Worm (Caenorhabditis elegans) whole organism, L3 larva: ENCODE results near the gene prx-10.
A peak's percentile ranks its signal among the peaks of the same experiment; 100 is the strongest.

Experiments
- R02D3.7 ChIP-seq: fragments of 150-350 bp; optimal IDR thresholded peaks from 2 replicates; lab custom pipeline; 2014; ENCODE audit warnings: missing biosample characterization, missing genetic modification characterization
- ZK546.5 ChIP-seq: sonication (generic microtip); optimal IDR thresholded peaks from 2 replicates; lab custom pipeline; 2017; ENCODE audit warnings: missing biosample characterization, missing genetic modification characterization
- aly-2 ChIP-seq: fragments of 150-350 bp; optimal IDR thresholded peaks from 2 replicates; lab custom pipeline; 2014; ENCODE audit warnings: missing biosample characterization, missing genetic modification characterization
- ama-1 ChIP-seq: fragments of 150-350 bp; optimal IDR thresholded peaks from 2 replicates; lab custom pipeline; 2018
- ceh-16 ChIP-seq: sonication (generic microtip); optimal IDR thresholded peaks from 2 replicates; lab custom pipeline; 2017; ENCODE audit warnings: missing biosample characterization, missing genetic modification characterization
- ceh-28 ChIP-seq: fragments of 150-350 bp; optimal IDR thresholded peaks from 2 replicates; lab custom pipeline; 2014; ENCODE audit warnings: missing biosample characterization, missing genetic modification reagents, missing genetic modification characterization
- ceh-82 ChIP-seq: fragments of 150-350 bp; optimal IDR thresholded peaks from 2 replicates; lab custom pipeline; 2014; ENCODE audit warnings: missing biosample characterization, missing genetic modification characterization
- ceh-9 ChIP-seq: sonication (generic microtip); optimal IDR thresholded peaks from 2 replicates; lab custom pipeline; 2018; ENCODE audit warnings: missing biosample characterization, missing genetic modification characterization
- egl-5 ChIP-seq: fragments of 150-350 bp; optimal IDR thresholded peaks from 2 replicates; lab custom pipeline; 2017; ENCODE audit warnings: missing biosample characterization, missing genetic modification reagents, missing genetic modification characterization, inconsistent platforms
- elt-1 ChIP-seq: fragments of 150-350 bp; optimal IDR thresholded peaks from 2 replicates; lab custom pipeline; 2014; ENCODE audit warnings: missing biosample characterization, missing genetic modification characterization
- elt-2 ChIP-seq: sonication (generic microtip); optimal IDR thresholded peaks from 2 replicates; lab custom pipeline; 2016; ENCODE audit warnings: missing genetic modification reagents, mild to moderate bottlenecking, missing genetic modification characterization, missing compliant biosample characterization
- eor-1 ChIP-seq, 2 experiments: fragments of 150-350 bp; optimal IDR thresholded peaks; 2 replicates each; lab custom pipeline; 2014 to 2018; ENCODE audit warnings: missing biosample characterization in 2 of 2, missing genetic modification characterization in 2 of 2
- fos-1 ChIP-seq: fragments of 150-350 bp; optimal IDR thresholded peaks from 2 replicates; lab custom pipeline; 2014; ENCODE audit warnings: missing biosample characterization, missing genetic modification characterization
- hmg-11 ChIP-seq: sonication (generic microtip); optimal IDR thresholded peaks from 2 replicates; lab custom pipeline; 2016; ENCODE audit warnings: missing genetic modification characterization, missing compliant biosample characterization
- jun-1 ChIP-seq: fragments of 150-350 bp; optimal IDR thresholded peaks from 2 replicates; lab custom pipeline; 2014; ENCODE audit warnings: missing biosample characterization, missing genetic modification reagents, missing genetic modification characterization
- lin-15B ChIP-seq: fragments of 150-350 bp; optimal IDR thresholded peaks from 2 replicates; lab custom pipeline; 2014; ENCODE audit warnings: missing biosample characterization, missing genetic modification characterization
- lin-39 ChIP-seq: fragments of 150-350 bp; optimal IDR thresholded peaks from 2 replicates; lab custom pipeline; 2018; ENCODE audit warnings: missing biosample characterization, missing genetic modification reagents, missing genetic modification characterization
- lsy-12 ChIP-seq: sonication (generic microtip); optimal IDR thresholded peaks from 2 replicates; lab custom pipeline; 2016; ENCODE audit warnings: mild to moderate bottlenecking, missing genetic modification characterization, missing compliant biosample characterization
- mdl-1 ChIP-seq: fragments of 150-350 bp; optimal IDR thresholded peaks from 2 replicates; lab custom pipeline; 2014; ENCODE audit warnings: missing biosample characterization, missing genetic modification characterization
- mml-1 ChIP-seq: fragments of 150-350 bp; sonication (generic microtip); optimal IDR thresholded peaks from 3 replicates; lab custom pipeline; 2014; ENCODE audit warnings: missing biosample characterization, missing genetic modification characterization
- nfya-1 ChIP-seq: sonication (generic microtip); optimal IDR thresholded peaks from 2 replicates; lab custom pipeline; 2017; ENCODE audit warnings: missing genetic modification characterization, mild to moderate bottlenecking, missing compliant biosample characterization, antibody characterized with exemption, moderate library complexity; ENCODE audit not compliant: insufficient read depth
- nhr-11 ChIP-seq: fragments of 150-350 bp; optimal IDR thresholded peaks from 2 replicates; lab custom pipeline; 2014; ENCODE audit warnings: missing biosample characterization, missing genetic modification characterization
- nhr-23 ChIP-seq: fragments of 150-350 bp; optimal IDR thresholded peaks from 2 replicates; lab custom pipeline; 2014; ENCODE audit warnings: missing biosample characterization, missing genetic modification reagents, missing genetic modification characterization
- nhr-25 ChIP-seq: sonication (generic microtip); optimal IDR thresholded peaks from 2 replicates; lab custom pipeline; 2017; ENCODE audit warnings: missing biosample characterization, missing genetic modification characterization
- nhr-67 ChIP-seq: fragments of 150-350 bp; optimal IDR thresholded peaks from 2 replicates; lab custom pipeline; 2014; ENCODE audit warnings: missing biosample characterization, missing genetic modification characterization
- nhr-76 ChIP-seq: fragments of 150-350 bp; sonication (generic microtip); optimal IDR thresholded peaks from 5 replicates; lab custom pipeline; 2014; ENCODE audit warnings: missing biosample characterization, missing genetic modification characterization
- pha-4 ChIP-seq: fragments of 150-350 bp; optimal IDR thresholded peaks from 2 replicates; lab custom pipeline; 2014; ENCODE audit warnings: missing biosample characterization, missing genetic modification reagents, missing genetic modification characterization
- skn-1 ChIP-seq: fragments of 150-350 bp; optimal IDR thresholded peaks from 2 replicates; lab custom pipeline; 2014; ENCODE audit warnings: missing biosample characterization, missing genetic modification characterization
- snpc-4 ChIP-seq: fragments of 150-350 bp; optimal IDR thresholded peaks from 2 replicates; lab custom pipeline; 2014; ENCODE audit warnings: missing biosample characterization, missing genetic modification characterization
- tbx-2 ChIP-seq: sonication (generic microtip); optimal IDR thresholded peaks from 2 replicates; lab custom pipeline; 2016; ENCODE audit warnings: mild to moderate bottlenecking, missing genetic modification characterization, missing compliant biosample characterization
- unc-39 ChIP-seq: sonication (generic microtip); optimal IDR thresholded peaks from 4 replicates; lab custom pipeline; 2017; ENCODE audit warnings: missing biosample characterization, missing genetic modification characterization
- unc-62 ChIP-seq: fragments of 150-350 bp; sonication (generic microtip); optimal IDR thresholded peaks from 4 replicates; lab custom pipeline; 2014; ENCODE audit warnings: missing biosample characterization, missing genetic modification reagents, missing genetic modification characterization
- ztf-11 ChIP-seq: fragments of 150-350 bp; optimal IDR thresholded peaks from 2 replicates; lab custom pipeline; 2014; ENCODE audit warnings: missing biosample characterization, missing genetic modification characterization
- ztf-4 ChIP-seq: fragments of 150-350 bp; optimal IDR thresholded peaks from 2 replicates; lab custom pipeline; 2014; ENCODE audit warnings: missing biosample characterization, missing genetic modification characterization

The prx-10 gene

ce11 chrIII:5273396-5273857 lies 37.2 kb downstream of the prx-10 start, which contains the start of gene ztf-8:
Gene ztf-8, minus strand, starts transcription at chrIII:5273471.
- TF ChIP-seq nhr-25 (peak; percentile 12), elt-2 (tag; lab: Kevin White, UChicago) (peak; percentile 27), lin-15B (no peak), tbx-2 (tag; lab: Kevin White, UChicago) (peak; percentile 15), pha-4 (tag; lab: Kevin White, UChicago) (peak; percentile 17), ceh-9 (tag; lab: Kevin White, UChicago) (no peak)

- TF ChIP-seq ama-1 (lab: Kevin White, UChicago) = peak; percentile 67
- no peak for TF ChIP-seq mdl-1 (tag; lab: Kevin White, UChicago)
- TF ChIP-seq ceh-16 (tag; lab: Kevin White, UChicago) = no peak
- TF ChIP-seq nhr-11 = no peak
- no peak for TF ChIP-seq ztf-11 (tag; lab: Kevin White, UChicago)
- TF ChIP-seq unc-39 (tag; lab: Kevin White, UChicago) = no peak
- no peak for TF ChIP-seq nhr-25
- TF ChIP-seq ZK546.5 (tag; lab: Kevin White, UChicago) = no peak
- no peak for TF ChIP-seq unc-62 (GFP tag; lab: Kevin White, UChicago)
These were observed 38.0 kb downstream of the prx-10 start for ce11 chrIII:5274250-5274649.

- TF ChIP-seq elt-1 (tag; lab: Kevin White, UChicago) (no peak), aly-2 (tag; lab: Kevin White, UChicago) (no peak), hmg-11 (tag; lab: Kevin White, UChicago) (peak; percentile 45), jun-1 (tag; lab: Kevin White, UChicago) (no peak), nhr-67 (no peak), lin-15B (peak; percentile 63), ceh-16 (tag; lab: Kevin White, UChicago) (no peak), ceh-82 (tag; lab: Kevin White, UChicago) (no peak), nhr-11 (no peak), ama-1 (lab: Kevin White, UChicago) (no peak), snpc-4 (tag; lab: Kevin White, UChicago) (peak; percentile 25), ztf-4 (tag; lab: Kevin White, UChicago) (no peak), nhr-23 (tag; lab: Kevin White, UChicago) (peak; percentile 14), nhr-76 (no peak), skn-1 (tag; lab: Kevin White, UChicago) (peak; percentile 58), ceh-28 (tag; lab: Kevin White, UChicago) (peak; percentile 24), mml-1 (tag; lab: Kevin White, UChicago) (no peak), eor-1 (tag; optimal IDR thresholded peaks at IDR 0.05; lab: Kevin White, UChicago) (no peak), lin-39 (tag; lab: Kevin White, UChicago) (peak; percentile 4), ztf-11 (tag; lab: Kevin White, UChicago) (no peak), pha-4 (tag; lab: Kevin White, UChicago) (peak; percentile 55), nfya-1 (peak; percentile 71), elt-2 (tag; lab: Kevin White, UChicago) (peak; percentile 20), unc-62 (GFP tag; lab: Kevin White, UChicago) (no peak), lsy-12 (tag; lab: Kevin White, UChicago) (no peak), nhr-25 (peak; percentile 47), R02D3.7 (tag; lab: Kevin White, UChicago) (no peak)
These were observed 38.6 kb downstream of the prx-10 start, which contains the start of the genes daf-41 and toc-1 for ce11 chrIII:5274715-5275355. Gene daf-41, minus strand, starts transcription at chrIII:5274765. Gene toc-1, plus strand, starts transcription at chrIII:5275251.

DNA sequence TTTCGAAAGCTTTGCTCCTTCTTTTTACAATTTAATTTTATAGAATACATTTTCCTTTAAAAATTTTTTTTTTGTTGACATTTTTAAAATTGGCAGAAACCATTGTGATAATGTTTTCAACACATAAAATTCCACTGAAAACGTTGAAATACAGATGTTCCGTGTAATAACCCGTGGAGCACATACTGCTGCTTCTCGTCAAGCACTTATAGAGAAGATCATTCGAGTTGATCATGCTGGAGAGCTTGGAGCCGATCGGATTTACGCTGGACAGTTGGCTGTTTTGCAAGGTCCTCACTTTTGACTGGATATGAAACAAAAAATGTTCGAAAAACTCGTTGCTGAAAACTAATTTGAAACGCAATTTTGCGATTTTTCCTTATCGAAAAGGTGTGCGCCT lies 41.5 kb downstream of the prx-10 start, which contains the start of gene clk-1:
Gene clk-1 (plus strand): TSS at position 155 of the 400 bp plus-strand sequence.
- TF ChIP-seq egl-5 (tag; lab: Kevin White, UChicago) (no peak), nhr-11 (no peak), ama-1 (lab: Kevin White, UChicago) (peak; percentile 43), ZK546.5 (tag; lab: Kevin White, UChicago) (no peak), pha-4 (tag; lab: Kevin White, UChicago) (no peak), fos-1 (tag; lab: Kevin White, UChicago) (no peak), aly-2 (tag; lab: Kevin White, UChicago) (no peak)
- TF ChIP-seq, all 47 proteins: peak for 1
